Worm (Caenorhabditis elegans) whole organism, mixed stage, embryonic: ENCODE measurements around the gene rfc-1.

Source experiments
- M03D4.4 ChIP-seq: sonication (generic microtip); optimal IDR thresholded peaks from 2 replicates; lab custom pipeline; 2017; ENCODE audit warnings: mild to moderate bottlenecking, missing genetic modification characterization, missing compliant biosample characterization
- bed-3 ChIP-seq: fragments of 200-800 bp; sonication (Bioruptor generic); optimal IDR thresholded peaks from 3 replicates; lab custom pipeline; 2018; ENCODE audit warnings: mild to moderate bottlenecking, missing genetic modification characterization, moderate library complexity, missing compliant biosample characterization
- blmp-1 ChIP-seq: fragments of 150-350 bp; optimal IDR thresholded peaks from 2 replicates; lab custom pipeline; 2014; ENCODE audit warnings: missing biosample characterization, missing genetic modification characterization
- ceh-39 ChIP-seq: fragments of 150-350 bp; optimal IDR thresholded peaks from 2 replicates; lab custom pipeline; 2014; ENCODE audit warnings: missing biosample characterization, missing genetic modification characterization
- ceh-43 ChIP-seq: fragments of 200-800 bp; sonication (Bioruptor generic); optimal IDR thresholded peaks from 2 replicates; lab custom pipeline; 2018; ENCODE audit warnings: mild to moderate bottlenecking, missing genetic modification characterization, moderate library complexity, missing compliant biosample characterization
- ces-1 ChIP-seq: fragments of 150-350 bp; optimal IDR thresholded peaks from 2 replicates; lab custom pipeline; 2014; ENCODE audit warnings: missing biosample characterization, missing genetic modification reagents, missing genetic modification characterization
- cnd-1 ChIP-seq: fragments of 200-800 bp; sonication (Bioruptor generic); optimal IDR thresholded peaks from 2 replicates; lab custom pipeline; 2018; ENCODE audit warnings: mild to moderate bottlenecking, missing genetic modification characterization, missing compliant biosample characterization
- elt-1 ChIP-seq: sonication (generic microtip); optimal IDR thresholded peaks from 2 replicates; lab custom pipeline; 2017; ENCODE audit warnings: missing genetic modification characterization, mild to moderate bottlenecking, missing compliant biosample characterization, antibody characterized with exemption, moderate library complexity, borderline replicate concordance; ENCODE audit not compliant: insufficient read depth
- elt-3 ChIP-seq: fragments of 150-350 bp; optimal IDR thresholded peaks from 2 replicates; lab custom pipeline; 2014; ENCODE audit warnings: missing biosample characterization, missing genetic modification characterization
- ham-2 ChIP-seq: fragments of 200-800 bp; sonication (Bioruptor generic); optimal IDR thresholded peaks from 2 replicates; lab custom pipeline; 2018; ENCODE audit warnings: mild to moderate bottlenecking, missing genetic modification characterization, missing compliant biosample characterization
- hlh-1 ChIP-seq: fragments of 150-350 bp; optimal IDR thresholded peaks from 2 replicates; lab custom pipeline; 2014; ENCODE audit warnings: missing biosample characterization, missing genetic modification reagents, missing genetic modification characterization
- lin-13 ChIP-seq: fragments of 150-350 bp; optimal IDR thresholded peaks from 2 replicates; lab custom pipeline; 2014; ENCODE audit warnings: missing biosample characterization, missing genetic modification characterization
- lin-32 ChIP-seq: fragments of 200-800 bp; sonication (Bioruptor generic); optimal IDR thresholded peaks from 2 replicates; lab custom pipeline; 2018; ENCODE audit warnings: mild to moderate bottlenecking, missing genetic modification characterization, missing compliant biosample characterization
- lsy-2 ChIP-seq: fragments of 150-350 bp; optimal IDR thresholded peaks from 2 replicates; lab custom pipeline; 2014; ENCODE audit warnings: missing biosample characterization, missing genetic modification characterization
- mab-5 ChIP-seq: fragments of 150-350 bp; optimal IDR thresholded peaks from 2 replicates; lab custom pipeline; 2014; ENCODE audit warnings: missing biosample characterization, missing genetic modification characterization
- mep-1 ChIP-seq: fragments of 150-350 bp; optimal IDR thresholded peaks from 2 replicates; lab custom pipeline; 2017; ENCODE audit warnings: missing biosample characterization, missing genetic modification reagents, missing genetic modification characterization, inconsistent platforms
- mls-2 ChIP-seq: sonication (generic microtip); optimal IDR thresholded peaks from 2 replicates; lab custom pipeline; 2016; ENCODE audit warnings: mild to moderate bottlenecking, missing genetic modification characterization, moderate library complexity, missing compliant biosample characterization
- nhr-12 ChIP-seq: fragments of 150-350 bp; optimal IDR thresholded peaks from 2 replicates; lab custom pipeline; 2014; ENCODE audit warnings: missing biosample characterization, missing genetic modification characterization
- nhr-2 ChIP-seq: fragments of 150-350 bp; optimal IDR thresholded peaks from 2 replicates; lab custom pipeline; 2014; ENCODE audit warnings: missing biosample characterization, missing genetic modification characterization
- nhr-237 ChIP-seq: fragments of 150-350 bp; optimal IDR thresholded peaks from 2 replicates; lab custom pipeline; 2014; ENCODE audit warnings: missing biosample characterization, missing genetic modification characterization
- nhr-76 ChIP-seq: sonication (generic microtip); optimal IDR thresholded peaks from 2 replicates; lab custom pipeline; 2017; ENCODE audit warnings: missing biosample characterization, missing genetic modification characterization
- pha-4 ChIP-seq: fragments of 150-350 bp; optimal IDR thresholded peaks from 2 replicates; lab custom pipeline; 2018; ENCODE audit warnings: missing biosample characterization, missing genetic modification reagents, missing genetic modification characterization
- sem-2 ChIP-seq: fragments of 200-800 bp; sonication (Bioruptor generic); optimal IDR thresholded peaks from 2 replicates; lab custom pipeline; 2018; ENCODE audit warnings: mild to moderate bottlenecking, missing genetic modification characterization, missing compliant biosample characterization
- snpc-4 ChIP-seq: fragments of 150-350 bp; optimal IDR thresholded peaks from 2 replicates; lab custom pipeline; 2014; ENCODE audit warnings: missing biosample characterization, missing genetic modification characterization
- sptf-1 ChIP-seq: sonication (generic microtip); optimal IDR thresholded peaks from 2 replicates; lab custom pipeline; 2017; ENCODE audit warnings: mild to moderate bottlenecking, missing genetic modification characterization, moderate library complexity, missing compliant biosample characterization
- tbx-8 ChIP-seq: fragments of 200-800 bp; sonication (Bioruptor generic); optimal IDR thresholded peaks from 2 replicates; lab custom pipeline; 2018; ENCODE audit warnings: mild to moderate bottlenecking, missing genetic modification characterization, moderate library complexity, missing compliant biosample characterization
- unc-120 ChIP-seq: sonication (generic microtip); optimal IDR thresholded peaks from 2 replicates; lab custom pipeline; 2017; ENCODE audit warnings: missing genetic modification characterization, missing compliant biosample characterization; ENCODE audit not compliant: poor library complexity, severe bottlenecking
- unc-39 ChIP-seq: fragments of 150-350 bp; optimal IDR thresholded peaks from 2 replicates; lab custom pipeline; 2014; ENCODE audit warnings: missing biosample characterization, missing genetic modification characterization
- unc-62 ChIP-seq: fragments of 150-350 bp; optimal IDR thresholded peaks from 2 replicates; lab custom pipeline; 2014; ENCODE audit warnings: missing biosample characterization, missing genetic modification reagents, missing genetic modification characterization
- zip-8 ChIP-seq: fragments of 150-350 bp; optimal IDR thresholded peaks from 2 replicates; lab custom pipeline; 2014; ENCODE audit warnings: missing biosample characterization, missing genetic modification characterization
- ztf-11 ChIP-seq: fragments of 150-350 bp; optimal IDR thresholded peaks from 2 replicates; lab custom pipeline; 2014; ENCODE audit warnings: missing biosample characterization, missing genetic modification characterization

The rfc-1 gene

DNA sequence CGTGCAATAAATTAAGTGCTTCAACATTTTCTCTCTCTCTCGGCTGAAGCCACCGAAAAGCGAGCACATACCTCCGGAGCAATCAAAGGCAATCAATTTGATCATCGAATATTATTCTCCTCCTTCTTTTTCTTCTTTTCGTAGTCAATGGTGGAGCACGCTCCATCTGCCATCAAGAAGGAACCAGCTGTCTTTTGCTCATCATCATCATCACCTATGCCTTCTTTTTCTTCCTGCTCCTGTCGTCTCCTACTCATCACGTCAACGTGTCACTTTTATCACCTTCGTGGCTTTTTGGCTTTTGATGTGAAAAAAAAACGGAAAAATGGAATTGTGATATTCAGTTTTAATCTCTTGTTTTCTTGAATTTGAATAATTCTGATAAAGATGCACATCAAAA is 20.1 kb downstream of the rfc-1 start:
- no peak for TF ChIP-seq unc-39 (tag; lab: Kevin White, UChicago)
- TF ChIP-seq lin-32 (GFP tag; lab: Kevin White, UChicago), result no peak
- TF ChIP-seq ceh-39 (tag; lab: Kevin White, UChicago), result no peak
- no peak for TF ChIP-seq lin-13 (tag; lab: Kevin White, UChicago)
- TF ChIP-seq ceh-43 (GFP tag; lab: Kevin White, UChicago), result no peak
- TF ChIP-seq unc-120 (tag; lab: Kevin White, UChicago), result peak; percentile 54
- no peak for TF ChIP-seq mab-5 (tag; lab: Kevin White, UChicago)
- no peak for TF ChIP-seq nhr-237 (tag; lab: Kevin White, UChicago)
- no peak for TF ChIP-seq snpc-4
- no peak for TF ChIP-seq lsy-2
- no peak for TF ChIP-seq zip-8 (tag; lab: Kevin White, UChicago)
- TF ChIP-seq cnd-1, result no peak
- no peak for TF ChIP-seq bed-3 (GFP tag; lab: Kevin White, UChicago)
- no peak for TF ChIP-seq mls-2 (tag; lab: Kevin White, UChicago)
- no peak for TF ChIP-seq ham-2 (GFP tag; lab: Kevin White, UChicago)
- peak; percentile 80 for TF ChIP-seq hlh-1 (tag; lab: Kevin White, UChicago)
- TF ChIP-seq tbx-8 (GFP tag; lab: Kevin White, UChicago), result no peak
- peak; percentile 95 for TF ChIP-seq unc-62 (GFP tag; lab: Kevin White, UChicago)
- TF ChIP-seq elt-3 (tag; lab: Kevin White, UChicago), result no peak
- TF ChIP-seq elt-1 (tag; lab: Kevin White, UChicago), result no peak
- TF ChIP-seq ces-1 (GFP tag; lab: Kevin White, UChicago), result no peak

DNA sequence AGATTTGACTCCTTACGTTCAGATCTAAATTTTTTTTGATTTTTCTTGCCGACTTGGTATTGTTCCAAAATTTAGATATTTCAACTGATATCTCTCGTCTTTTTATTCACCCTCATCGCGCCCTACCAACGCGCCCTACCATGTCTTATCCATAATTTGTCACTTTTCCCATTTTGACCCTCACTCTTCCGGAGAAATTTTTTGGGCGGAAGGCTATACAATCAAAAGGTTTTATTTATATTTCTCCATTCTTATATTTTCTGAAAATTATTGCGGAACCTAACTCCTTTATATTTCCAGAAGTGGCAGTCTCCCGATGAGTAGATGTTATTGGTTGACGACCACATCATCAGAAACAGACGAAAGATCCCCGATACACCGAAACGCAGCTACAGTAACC is 24.9 kb downstream of the rfc-1 start, which contains the start of gene hot-1:
hot-1 (plus strand) TSS at position 301 of the 400 bp plus-strand sequence.
- TF ChIP-seq blmp-1 (no peak), mab-5 (tag; lab: Kevin White, UChicago) (no peak), M03D4.4 (tag; lab: Kevin White, UChicago) (no peak), nhr-237 (tag; lab: Kevin White, UChicago) (no peak), nhr-2 (tag; lab: Kevin White, UChicago) (no peak), cnd-1 (no peak), ceh-39 (tag; lab: Kevin White, UChicago) (no peak), mep-1 (no peak), unc-120 (tag; lab: Kevin White, UChicago) (no peak), ztf-11 (tag; lab: Kevin White, UChicago) (no peak), snpc-4 (no peak), lin-13 (tag; lab: Kevin White, UChicago) (no peak), bed-3 (GFP tag; lab: Kevin White, UChicago) (no peak), ceh-43 (GFP tag; lab: Kevin White, UChicago) (no peak), pha-4 (no peak), hlh-1 (tag; lab: Kevin White, UChicago) (no peak), unc-39 (tag; lab: Kevin White, UChicago) (no peak), lsy-2 (no peak)

DNA sequence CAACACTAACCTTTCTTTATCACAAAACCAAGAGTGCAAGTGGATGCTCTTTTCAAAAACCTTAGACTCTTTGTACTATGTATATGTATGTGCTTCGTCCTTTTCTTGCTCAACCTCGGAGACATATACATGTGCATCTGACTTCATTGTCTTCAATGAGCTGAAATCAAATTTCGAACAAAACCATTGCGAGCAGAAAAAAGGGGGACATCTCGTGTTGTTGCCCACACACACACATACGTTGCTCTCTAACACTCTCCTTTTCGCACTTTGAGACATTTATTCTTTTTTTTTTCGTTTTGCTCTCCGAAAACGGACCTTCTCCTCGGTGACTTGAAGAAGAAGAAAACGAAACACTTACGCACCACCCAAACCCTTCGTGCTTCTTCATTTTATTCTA is 25.5 kb downstream of the rfc-1 start:
- no peak for TF ChIP-seq M03D4.4 (tag; lab: Kevin White, UChicago)
- TF ChIP-seq blmp-1, result no peak
- TF ChIP-seq nhr-12 (tag; lab: Kevin White, UChicago), result no peak
- no peak for TF ChIP-seq bed-3 (GFP tag; lab: Kevin White, UChicago)
- peak; percentile 57 for TF ChIP-seq ces-1 (GFP tag; lab: Kevin White, UChicago)
- no peak for TF ChIP-seq hlh-1 (tag; lab: Kevin White, UChicago)

DNA sequence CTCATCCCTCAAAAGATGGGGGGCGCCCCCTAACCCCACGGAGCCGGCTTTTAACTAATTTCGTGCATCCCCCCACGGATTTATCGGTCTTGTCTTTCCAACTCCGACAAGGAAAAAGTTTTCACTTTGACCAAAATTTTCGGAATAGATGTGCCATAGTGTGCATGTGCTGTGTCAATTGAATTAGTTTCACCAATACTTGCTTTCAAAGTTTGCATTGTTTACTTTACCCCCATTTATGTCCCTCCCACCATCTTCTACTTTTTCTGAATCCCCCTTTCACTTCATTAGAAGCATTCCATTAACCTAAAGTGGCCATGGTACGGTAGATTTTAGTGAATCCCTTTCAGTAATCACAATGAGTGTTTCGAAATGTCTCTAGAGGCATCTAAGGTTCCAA is 28.1 kb downstream of the rfc-1 start:
- no peak for TF ChIP-seq sem-2
- no peak for TF ChIP-seq bed-3 (GFP tag; lab: Kevin White, UChicago)
- no peak for TF ChIP-seq ceh-39 (tag; lab: Kevin White, UChicago)
- no peak for TF ChIP-seq sptf-1 (tag; lab: Kevin White, UChicago)
- TF ChIP-seq unc-62 (GFP tag; lab: Kevin White, UChicago), result no peak
- no peak for TF ChIP-seq mep-1
- TF ChIP-seq nhr-76 (tag; lab: Kevin White, UChicago), result no peak
- no peak for TF ChIP-seq mls-2 (tag; lab: Kevin White, UChicago)
- no peak for TF ChIP-seq lsy-2
- no peak for TF ChIP-seq pha-4
- TF ChIP-seq ces-1 (GFP tag; lab: Kevin White, UChicago), result no peak
- TF ChIP-seq unc-120 (tag; lab: Kevin White, UChicago), result no peak
